Worm (Caenorhabditis elegans) whole organism, L2 larva: ENCODE results near the gene F46G11.2.

Experiments
- F13H6.1 ChIP-seq: sonication (generic microtip); optimal IDR thresholded peaks from 2 replicates; lab custom pipeline; 2016; ENCODE audit warnings: missing genetic modification characterization, missing compliant biosample characterization
- R02D3.7 ChIP-seq: fragments of 150-350 bp; optimal IDR thresholded peaks from 2 replicates; lab custom pipeline; 2014; ENCODE audit warnings: missing biosample characterization, missing genetic modification characterization
- ZK546.5 ChIP-seq: sonication (generic microtip); optimal IDR thresholded peaks from 2 replicates; lab custom pipeline; 2017; ENCODE audit warnings: missing biosample characterization, missing genetic modification characterization
- ceh-16 ChIP-seq: fragments of 150-350 bp; optimal IDR thresholded peaks from 2 replicates; lab custom pipeline; 2014; ENCODE audit warnings: missing biosample characterization, missing genetic modification characterization
- egl-27 ChIP-seq: sonication (generic microtip); optimal IDR thresholded peaks from 3 replicates; lab custom pipeline; 2017; ENCODE audit warnings: missing biosample characterization, missing genetic modification reagents, missing genetic modification characterization
- nhr-77 ChIP-seq: fragments of 150-350 bp; optimal IDR thresholded peaks from 2 replicates; lab custom pipeline; 2014; ENCODE audit warnings: missing biosample characterization, missing genetic modification characterization
- skn-1 ChIP-seq: sonication (generic microtip); optimal IDR thresholded peaks from 2 replicates; lab custom pipeline; 2017; ENCODE audit warnings: missing biosample characterization, missing genetic modification characterization

- TF ChIP-seq skn-1 (tag; lab: Kevin White, UChicago) (no peak), egl-27 (tag; lab: Kevin White, UChicago) (no peak), F13H6.1 (no peak), R02D3.7 (tag; lab: Kevin White, UChicago) (no peak), ZK546.5 (tag; lab: Kevin White, UChicago) (no peak), nhr-77 (tag; lab: Kevin White, UChicago) (no peak), ceh-16 (tag; lab: Kevin White, UChicago) (no peak)
Measured at ce11 chrX:5790915-5791314, 3.0 kb downstream of the F46G11.2 start, which contains the start of gene twnk-1.
